Fruit fly (Drosophila melanogaster) Kc167 (cell line): ENCODE data around the gene hiw.

Source experiments
- h ChIP-seq: fragments of >200 bp; optimal IDR thresholded peaks from 3 replicates; lab custom pipeline; 2018; ENCODE audit warnings: missing external identifiers
- psq ChIP-seq: fragments of >200 bp; optimal IDR thresholded peaks from 2 replicates; lab custom pipeline; 2017; ENCODE audit warnings: missing external identifiers
- ttk ChIP-seq: sonication (Bioruptor generic); optimal IDR thresholded peaks from 2 replicates; lab custom pipeline; 2017; ENCODE audit warnings: missing external identifiers

- no peak for TF ChIP-seq psq (lab: Kevin White, UChicago)
- no peak for TF ChIP-seq ttk
- no peak for TF ChIP-seq h
Observed at dm6 chrX:15091159-15091558, 27.9 kb upstream of the hiw start.
